Fruit fly (Drosophila melanogaster): Measurements from ENCODE around the gene CG31606.

Gene CG31606

dm6 chr2L:8143947-8144346, 3.5 kb upstream of the CG31606 start, which contains the start of gene CG42762:
Gene CG42762, minus strand, starts transcription at chr2L:8144047.
- TF ChIP-seq tll (GFP tag; optimal IDR thresholded peaks at IDR 0.05) (peak in 1 of 2 experiments; percentile 31), CG2199 (GFP tag; IDR thresholded peaks at IDR 0.05) (0 out of 3 replicates have a peak, but pooled peaks have one; percentile 50), Atf-2 (GFP tag; optimal IDR thresholded peaks at IDR 0.05) (no peak), TFAM (GFP tag; optimal IDR thresholded peaks at IDR 0.05) (no peak)

- TF ChIP-seq CG18476 (GFP tag; optimal IDR thresholded peaks at IDR 0.05) (no peak), pnt (GFP tag; optimal IDR thresholded peaks at IDR 0.05) (no peak), CG8924 (tag; optimal IDR thresholded peaks at IDR 0.05) (no peak), D19A (tag; optimal IDR thresholded peaks at IDR 0.05) (peak; percentile 72), ato (GFP tag; IDR thresholded peaks at IDR 0.05; ENCODE audit: partially characterized antibody) (no peak), lov (optimal IDR thresholded peaks at IDR 0.05) (no peak), lov (GFP tag; IDR thresholded peaks at IDR 0.05) (no peak), bsh (GFP tag; optimal IDR thresholded peaks at IDR 0.05) (no peak), tll (GFP tag; optimal IDR thresholded peaks at IDR 0.05) (peak in 1 of 2 experiments; percentile 75), CG3995 (GFP tag; optimal IDR thresholded peaks at IDR 0.05) (no peak), nau (GFP tag; optimal IDR thresholded peaks at IDR 0.05) (no peak), zf30C (GFP tag; optimal IDR thresholded peaks at IDR 0.05) (no peak), twi (tag; optimal IDR thresholded peaks at IDR 0.05) (peak; percentile 22), CG11695 (GFP tag; IDR thresholded peaks at IDR 0.05) (no peak), CG17359 (tag; optimal IDR thresholded peaks at IDR 0.05) (no peak), crol (GFP tag; IDR thresholded peaks at IDR 0.05) (no peak), CG15479 (GFP tag; optimal IDR thresholded peaks at IDR 0.05) (peak; percentile 56), zen (tag; optimal IDR thresholded peaks at IDR 0.05) (peak; percentile 38), gcm (GFP tag; optimal IDR thresholded peaks at IDR 0.05) (no peak), onecut (GFP tag; IDR thresholded peaks at IDR 0.05) (no peak), Stat92E (GFP tag; optimal IDR thresholded peaks at IDR 0.05) (no peak), CG6654 (GFP tag; optimal IDR thresholded peaks at IDR 0.05) (no peak), corto (GFP tag; optimal IDR thresholded peaks at IDR 0.05) (no peak), CG2120 (GFP tag; optimal IDR thresholded peaks at IDR 0.05) (no peak)
These were observed 2.2 kb upstream of the CG31606 start, which contains the start of the genes CG42763 and CG43394 for dm6 chr2L:8145067-8145808. Gene CG42763, minus strand, starts transcription at chr2L:8145107. Gene CG43394, plus strand, starts transcription at chr2L:8145758.

dm6 chr2L:8148514-8149085, 1.2 kb downstream of the CG31606 start:
- TF ChIP-seq oc (tag; optimal IDR thresholded peaks at IDR 0.05) = peak; percentile 29
- peak; percentile 36 for TF ChIP-seq CG12071 (GFP tag; optimal IDR thresholded peaks at IDR 0.05)
- peak; percentile 92 for TF ChIP-seq z (GFP tag; IDR thresholded peaks at IDR 0.05)
- peak; percentile 5 for TF ChIP-seq sug (tag; optimal IDR thresholded peaks at IDR 0.05)
- TF ChIP-seq repo (GFP tag; optimal IDR thresholded peaks at IDR 0.05) = no peak
- no peak for TF ChIP-seq eyg (GFP tag; optimal IDR thresholded peaks at IDR 0.05)
- 0 out of 2 replicates have a peak, but pooled peaks have one; percentile 37 for TF ChIP-seq unc-4 (GFP tag; IDR thresholded peaks at IDR 0.05; ENCODE audit: partially characterized antibody)
- peak; percentile 49; the same call in 1 of the 2 replicates for TF ChIP-seq vvl (GFP tag; IDR thresholded peaks at IDR 0.05)
- TF ChIP-seq insv (GFP tag; optimal IDR thresholded peaks at IDR 0.05) = peak in 1 of 2 experiments; percentile 62
- TF ChIP-seq Drgx (GFP tag; IDR thresholded peaks at IDR 0.05) = peak; percentile 23; the same call in 1 of the 2 replicates
- no peak for TF ChIP-seq her (GFP tag; optimal IDR thresholded peaks at IDR 0.05)
- peak; percentile 95 for TF ChIP-seq CG6175 (GFP tag; IDR thresholded peaks at IDR 0.05)
- peak; percentile 11 for TF ChIP-seq sd (tag; optimal IDR thresholded peaks at IDR 0.05)
- TF ChIP-seq Fer1 (GFP tag; optimal IDR thresholded peaks at IDR 0.05) = peak; percentile 18
- peak; percentile 4 for TF ChIP-seq Hmr (GFP tag; optimal IDR thresholded peaks at IDR 0.05)
- peak; percentile 27 for TF ChIP-seq CG12769 (tag; optimal IDR thresholded peaks at IDR 0.05)
- TF ChIP-seq sens (GFP tag) = peak; percentile 13
- TF ChIP-seq Blimp-1 (GFP tag; optimal IDR thresholded peaks at IDR 0.05) = peak; percentile 92
- TF ChIP-seq CG2199 (GFP tag; IDR thresholded peaks at IDR 0.05) = 0 out of 3 replicates have a peak, but pooled peaks have one; percentile 42
- peak; percentile 77 for TF ChIP-seq Med (GFP tag)

Data from whole organism, embryonic.